Worm (Caenorhabditis elegans) whole organism, L2 larva: ENCODE results near the gene cpt-5.

Experiments used
- C34F6.9 ChIP-seq: fragments of 150-350 bp; optimal IDR thresholded peaks from 2 replicates; lab custom pipeline; 2014; ENCODE audit warnings: missing biosample characterization, missing genetic modification characterization
- ceh-82 ChIP-seq: fragments of 150-350 bp; optimal IDR thresholded peaks from 2 replicates; lab custom pipeline; 2014; ENCODE audit warnings: missing biosample characterization, missing genetic modification characterization
- elt-3 ChIP-seq: sonication (generic microtip); optimal IDR thresholded peaks from 2 replicates; lab custom pipeline; 2017; ENCODE audit warnings: missing biosample characterization, missing genetic modification characterization
- lin-11 ChIP-seq: fragments of 150-350 bp; sonication (generic microtip); optimal IDR thresholded peaks from 2 replicates; lab custom pipeline; 2014; ENCODE audit warnings: missing biosample characterization, missing genetic modification characterization, inconsistent platforms, mixed read lengths
- mdl-1 ChIP-seq, 2 experiments: fragments of 150-350 bp in 1 of 2; sonication (generic microtip) in 1 of 2; optimal IDR thresholded peaks; 2 replicates each; lab custom pipeline; 2017; ENCODE audit warnings: missing biosample characterization in 2 of 2, missing genetic modification characterization in 2 of 2
- nhr-11 ChIP-seq: fragments of 150-350 bp; optimal IDR thresholded peaks from 2 replicates; lab custom pipeline; 2014; ENCODE audit warnings: missing biosample characterization, missing genetic modification characterization
- nhr-237 ChIP-seq: fragments of 150-350 bp; optimal IDR thresholded peaks from 2 replicates; lab custom pipeline; 2014; ENCODE audit warnings: missing biosample characterization, missing genetic modification characterization
- sem-4 ChIP-seq: fragments of 150-350 bp; optimal IDR thresholded peaks from 2 replicates; lab custom pipeline; 2014; ENCODE audit warnings: missing biosample characterization, missing genetic modification reagents, missing genetic modification characterization
- skn-1 ChIP-seq: sonication (generic microtip); optimal IDR thresholded peaks from 2 replicates; lab custom pipeline; 2017; ENCODE audit warnings: missing biosample characterization, missing genetic modification characterization
- unc-39 ChIP-seq: fragments of 150-350 bp; optimal IDR thresholded peaks from 2 replicates; lab custom pipeline; 2014; ENCODE audit warnings: missing biosample characterization, missing genetic modification characterization
- unc-62 ChIP-seq: fragments of 150-350 bp; optimal IDR thresholded peaks from 2 replicates; lab custom pipeline; 2014; ENCODE audit warnings: missing biosample characterization, missing genetic modification reagents, missing genetic modification characterization
- ztf-11 ChIP-seq: sonication (generic microtip); optimal IDR thresholded peaks from 2 replicates; lab custom pipeline; 2017; ENCODE audit warnings: missing biosample characterization, missing genetic modification characterization
- ztf-4 ChIP-seq: fragments of 150-350 bp; optimal IDR thresholded peaks from 2 replicates; lab custom pipeline; 2014; ENCODE audit warnings: missing biosample characterization, missing genetic modification characterization

- TF ChIP-seq nhr-11 (no peak), ceh-82 (tag; lab: Kevin White, UChicago) (no peak), lin-11 (tag; lab: Kevin White, UChicago) (no peak), C34F6.9 (tag; lab: Kevin White, UChicago) (no peak), mdl-1 (tag; optimal IDR thresholded peaks at IDR 0.05; lab: Kevin White, UChicago) (no peak), ztf-11 (tag; lab: Kevin White, UChicago) (no peak), skn-1 (tag; lab: Kevin White, UChicago) (no peak), ztf-4 (tag; lab: Kevin White, UChicago) (no peak), unc-62 (GFP tag; lab: Kevin White, UChicago) (no peak), elt-3 (tag; lab: Kevin White, UChicago) (no peak), nhr-237 (tag; lab: Kevin White, UChicago) (no peak), sem-4 (tag; lab: Kevin White, UChicago) (no peak), unc-39 (tag; lab: Kevin White, UChicago) (no peak)
These were observed 42.2 kb upstream of the cpt-5 start, which contains the start of gene str-165 for ce11 chrV:13830813-13831212.
